Fruit fly (Drosophila melanogaster): ENCODE measurements around the gene CG34427.

dm6 chr3L:8804082-8804814, at the start of gene CG34427, which contains the start of gene CG32023:
- TF ChIP-seq acj6 (GFP tag; optimal IDR thresholded peaks at IDR 0.05) (no peak), CG6854 (GFP tag; optimal IDR thresholded peaks at IDR 0.05) (no peak), eg (GFP tag; IDR thresholded peaks at IDR 0.05) (no peak), CG31627 (GFP tag; optimal IDR thresholded peaks at IDR 0.05) (no peak), CG4318 (GFP tag; optimal IDR thresholded peaks at IDR 0.05) (no peak), CG10669 (GFP tag; optimal IDR thresholded peaks at IDR 0.05) (no peak), Ets96B (tag; optimal IDR thresholded peaks at IDR 0.05) (no peak), CG6276 (GFP tag; optimal IDR thresholded peaks at IDR 0.05) (no peak), Smox (GFP tag; optimal IDR thresholded peaks at IDR 0.05) (no peak), ss (GFP tag; optimal IDR thresholded peaks at IDR 0.05) (no peak), dsx (GFP tag; optimal IDR thresholded peaks at IDR 0.05; ENCODE audit: poor library complexity, severe bottlenecking) (no peak), OdsH (GFP tag; optimal IDR thresholded peaks at IDR 0.05) (no peak)
